Fruit fly (Drosophila melanogaster): ENCODE data around the gene Acer.
A peak's percentile ranks its signal among the peaks of the same experiment; 100 is the strongest.

Gene Acer

dm6 chr2L:8477971-8478370 lies 43.8 kb upstream of the Acer start (continued):
- TF ChIP-seq CG7786 (GFP tag; optimal IDR thresholded peaks at IDR 0.05) (no peak), Gug (GFP tag; IDR thresholded peaks at IDR 0.05) (no peak), Dll (GFP tag; IDR thresholded peaks at IDR 0.05; ENCODE audit: partially characterized antibody) (peak; percentile 19; the same call in 1 of the 4 replicates), ro (GFP tag; IDR thresholded peaks at IDR 0.05) (no peak), Tbp (GFP tag; optimal IDR thresholded peaks at IDR 0.05) (no peak), gro (GFP tag; optimal IDR thresholded peaks at IDR 0.05) (no peak), hb (GFP tag; IDR thresholded peaks at IDR 0.05; ENCODE audit: partially characterized antibody) (0 out of 3 replicates have a peak, but pooled peaks have one; percentile 40), jumu (GFP tag; optimal IDR thresholded peaks at IDR 0.05) (no peak), HmgD (GFP tag; optimal IDR thresholded peaks at IDR 0.05) (peak; percentile 84), Chrac-16 (GFP tag; optimal IDR thresholded peaks at IDR 0.05) (no peak), Ets97D (GFP tag; optimal IDR thresholded peaks at IDR 0.05) (peak; percentile 61), Bgb (GFP tag; IDR thresholded peaks at IDR 0.05; ENCODE audit: partially characterized antibody) (peak; percentile 56; the same call in 1 of the 2 replicates), en (GFP tag; optimal IDR thresholded peaks at IDR 0.05) (no peak), z (GFP tag; IDR thresholded peaks at IDR 0.05) (no peak), CG8089 (GFP tag; optimal IDR thresholded peaks at IDR 0.05) (no peak), amos (GFP tag; IDR thresholded peaks at IDR 0.05; ENCODE audit: partially characterized antibody) (peak; percentile 65), Ets65A (GFP tag) (peak; percentile 72), CG8478 (optimal IDR thresholded peaks at IDR 0.05) (peak; percentile 87), CG1647 (GFP tag; optimal IDR thresholded peaks at IDR 0.05) (no peak), schlank (tag; optimal IDR thresholded peaks at IDR 0.05) (no peak), CTCF (GFP tag; optimal IDR thresholded peaks at IDR 0.05) (peak; percentile 59), Atf3 (GFP tag; optimal IDR thresholded peaks at IDR 0.05) (no peak), CG31224 (GFP tag; IDR thresholded peaks at IDR 0.05) (no peak), CG16813 (GFP tag; IDR thresholded peaks at IDR 0.05; ENCODE audit: partially characterized antibody) (no peak), sens-2 (GFP tag; IDR thresholded peaks at IDR 0.05) (no peak), twi (tag; optimal IDR thresholded peaks at IDR 0.05) (no peak), CG4404 (GFP tag; IDR thresholded peaks at IDR 0.05) (no peak), sd (tag; optimal IDR thresholded peaks at IDR 0.05) (no peak), CG2116 (GFP tag; optimal IDR thresholded peaks at IDR 0.05) (peak; percentile 53), zfh2 (GFP tag; optimal IDR thresholded peaks at IDR 0.05) (no peak), CG2129 (GFP tag; IDR thresholded peaks at IDR 0.05; ENCODE audit: partially characterized antibody) (no peak), Med (GFP tag) (peak; percentile 90), Dfd (GFP tag; optimal IDR thresholded peaks at IDR 0.05) (peak in 1 of 2 experiments; percentile 98), CG13624 (GFP tag; optimal IDR thresholded peaks at IDR 0.05) (peak; percentile 5), B-H1 (GFP tag; IDR thresholded peaks at IDR 0.05) (no peak), Dip3 (GFP tag; optimal IDR thresholded peaks at IDR 0.05) (peak; percentile 11), CG6854 (GFP tag; optimal IDR thresholded peaks at IDR 0.05) (no peak), CG10959 (GFP tag; IDR thresholded peaks at IDR 0.05) (no peak), H15 (GFP tag; IDR thresholded peaks at IDR 0.05) (no peak), Xrp1 (GFP tag; IDR thresholded peaks at IDR 0.05) (no peak), CG30020 (tag; optimal IDR thresholded peaks at IDR 0.05) (no peak), gce (GFP tag; IDR thresholded peaks at IDR 0.05) (no peak), CG15514 (GFP tag; optimal IDR thresholded peaks at IDR 0.05) (peak; percentile 22), CG18619 (GFP tag; optimal IDR thresholded peaks at IDR 0.05) (no peak), CG11456 (GFP tag; IDR thresholded peaks at IDR 0.05) (no peak), CG1792 (GFP tag; optimal IDR thresholded peaks at IDR 0.05) (no peak), gcm2 (GFP tag; optimal IDR thresholded peaks at IDR 0.05) (no peak), Ada2b (GFP tag; IDR thresholded peaks at IDR 0.05) (no peak), pfk (GFP tag; optimal IDR thresholded peaks at IDR 0.05) (no peak), hth (optimal IDR thresholded peaks at IDR 0.05) (no peak), CG4282 (GFP tag; optimal IDR thresholded peaks at IDR 0.05) (no peak), CG6683 (GFP tag; optimal IDR thresholded peaks at IDR 0.05) (no peak), CG12299 (tag; optimal IDR thresholded peaks at IDR 0.05) (no peak), CG17359 (tag; optimal IDR thresholded peaks at IDR 0.05) (no peak)
